Worm (Caenorhabditis elegans): ENCODE measurements around the gene ZK856.7.
A peak's percentile ranks its signal among the peaks of the same experiment; 100 is the strongest.

Gene ZK856.7

ce11 chrV:10237959-10238444, 36.1 kb downstream of the ZK856.7 start (continued):
- TF ChIP-seq nhr-48 (tag; optimal IDR thresholded peaks at IDR 0.05), result no peak
- TF ChIP-seq Y48G9A.11 (GFP tag; IDR thresholded peaks at IDR 0.05), result 0 out of 2 replicates have a peak, but pooled peaks have one; percentile 23
- TF ChIP-seq nhr-237 (tag; optimal IDR thresholded peaks at IDR 0.05), result no peak
- no peak for TF ChIP-seq ceh-82 (tag; optimal IDR thresholded peaks at IDR 0.05)
- TF ChIP-seq ces-1 (GFP tag; optimal IDR thresholded peaks at IDR 0.05), result no peak
- TF ChIP-seq nhr-102 (tag; optimal IDR thresholded peaks at IDR 0.05), result no peak
- no peak for TF ChIP-seq rbr-2 (tag; optimal IDR thresholded peaks at IDR 0.05)
- TF ChIP-seq lin-39 (tag; optimal IDR thresholded peaks at IDR 0.05), result no peak
- TF ChIP-seq attf-4 (tag; optimal IDR thresholded peaks at IDR 0.05), result no peak
- TF ChIP-seq unc-130 (GFP tag; optimal IDR thresholded peaks at IDR 0.05), result peak; percentile 42
- TF ChIP-seq mdt-29 (GFP tag; IDR thresholded peaks at IDR 0.05), result peak; percentile 33; the same call in 1 of the 2 replicates

DNA sequence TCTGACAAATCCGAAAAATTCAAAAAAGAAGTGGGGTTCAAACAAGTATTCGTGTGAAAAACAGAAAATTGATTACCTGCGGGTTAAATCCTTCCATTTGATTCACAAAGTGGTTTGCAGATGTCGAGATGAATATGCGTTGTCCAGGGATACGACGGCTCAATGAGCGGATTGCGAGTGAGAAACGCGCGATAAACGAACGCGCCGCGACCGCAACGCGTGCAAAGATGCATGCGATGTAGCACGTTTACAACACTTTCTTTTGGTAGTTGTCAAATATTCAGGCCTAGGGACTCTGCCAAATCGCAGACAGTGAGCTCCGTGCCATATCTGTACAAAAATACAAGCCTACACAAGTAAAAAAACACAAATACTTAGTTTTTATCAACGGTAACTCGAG, 36.8 kb downstream of the ZK856.7 start, which contains the start of gene fubl-1:
fubl-1 (minus strand) TSS at position 202 of the 400 bp plus-strand sequence.
- TF ChIP-seq aha-1 (tag), result peak; percentile 82
- peak; percentile 75 for TF ChIP-seq ama-1 (optimal IDR thresholded peaks at IDR 0.05)
- no peak for TF ChIP-seq hif-1 (tag; optimal IDR thresholded peaks at IDR 0.05)
- peak; percentile 70 for TF ChIP-seq lin-38 (GFP tag; IDR thresholded peaks at IDR 0.05)
- TF ChIP-seq lsy-2 (tag; optimal IDR thresholded peaks at IDR 0.05), result peak in 1 of 2 experiments; percentile 19
- peak in 1 of 2 experiments; percentile 28 for TF ChIP-seq unc-62 (GFP tag; optimal IDR thresholded peaks at IDR 0.05 in 1 of 2)
- no peak for TF ChIP-seq unc-62 (tag; optimal IDR thresholded peaks at IDR 0.05)
- peak; percentile 56 for TF ChIP-seq mes-2 (tag; optimal IDR thresholded peaks at IDR 0.05; ENCODE audit: poor library complexity, severe bottlenecking)
- no peak for TF ChIP-seq rbr-2 (tag; optimal IDR thresholded peaks at IDR 0.05)
- peak; percentile 40; the same call in 1 of the 2 replicates for TF ChIP-seq Y48G9A.11 (GFP tag; IDR thresholded peaks at IDR 0.05)
- TF ChIP-seq ZK337.2 (GFP tag; IDR thresholded peaks at IDR 0.05), result no peak
- peak; percentile 14 for TF ChIP-seq dpl-1 (GFP tag; optimal IDR thresholded peaks at IDR 0.05)
- peak; percentile 39; the same call in 1 of the 2 replicates for TF ChIP-seq vab-7 (GFP tag; IDR thresholded peaks at IDR 0.05)

- TF ChIP-seq lin-15B (tag; optimal IDR thresholded peaks at IDR 0.05) (no peak), lin-38 (GFP tag; IDR thresholded peaks at IDR 0.05) (no peak), saeg-2 (GFP tag; IDR thresholded peaks at IDR 0.05) (no peak), hlh-11 (tag; optimal IDR thresholded peaks at IDR 0.05) (no peak), hlh-30 (tag; optimal IDR thresholded peaks at IDR 0.05; ENCODE audit: insufficient read depth) (no peak), vab-7 (GFP tag; IDR thresholded peaks at IDR 0.05) (no peak), nhr-41 (GFP tag; IDR thresholded peaks at IDR 0.05) (no peak), madf-5 (GFP tag; IDR thresholded peaks at IDR 0.05) (no peak), spr-3 (GFP tag; optimal IDR thresholded peaks at IDR 0.05) (no peak), cey-2 (tag; optimal IDR thresholded peaks at IDR 0.05; ENCODE audit: borderline replicate concordance, insufficient read depth) (no peak), tag-97 (GFP tag; IDR thresholded peaks at IDR 0.05) (no peak), Y48G9A.11 (GFP tag; IDR thresholded peaks at IDR 0.05) (no peak), ceh-20 (GFP tag; IDR thresholded peaks at IDR 0.05) (no peak), unc-130 (GFP tag; optimal IDR thresholded peaks at IDR 0.05) (no peak), Y75B8A.6 (GFP tag; IDR thresholded peaks at IDR 0.05) (no peak), F26F4.8 (GFP tag; conservative IDR thresholded peaks at IDR 0.05) (no peak), pha-4 (GFP tag; IDR thresholded peaks at IDR 0.05) (no peak), pha-4 (tag; optimal IDR thresholded peaks at IDR 0.05) (no peak), nhr-10 (tag; optimal IDR thresholded peaks at IDR 0.05) (no peak)
These were observed 38.0 kb downstream of the ZK856.7 start, which contains the start of gene fipr-8 for ce11 chrV:10239861-10240260. Gene fipr-8 (minus strand): TSS chrV:10239961.

All from whole organism, L4 larva.